Fruit fly (Drosophila melanogaster): ENCODE data around the gene Cdc23.

Gene Cdc23

DNA sequence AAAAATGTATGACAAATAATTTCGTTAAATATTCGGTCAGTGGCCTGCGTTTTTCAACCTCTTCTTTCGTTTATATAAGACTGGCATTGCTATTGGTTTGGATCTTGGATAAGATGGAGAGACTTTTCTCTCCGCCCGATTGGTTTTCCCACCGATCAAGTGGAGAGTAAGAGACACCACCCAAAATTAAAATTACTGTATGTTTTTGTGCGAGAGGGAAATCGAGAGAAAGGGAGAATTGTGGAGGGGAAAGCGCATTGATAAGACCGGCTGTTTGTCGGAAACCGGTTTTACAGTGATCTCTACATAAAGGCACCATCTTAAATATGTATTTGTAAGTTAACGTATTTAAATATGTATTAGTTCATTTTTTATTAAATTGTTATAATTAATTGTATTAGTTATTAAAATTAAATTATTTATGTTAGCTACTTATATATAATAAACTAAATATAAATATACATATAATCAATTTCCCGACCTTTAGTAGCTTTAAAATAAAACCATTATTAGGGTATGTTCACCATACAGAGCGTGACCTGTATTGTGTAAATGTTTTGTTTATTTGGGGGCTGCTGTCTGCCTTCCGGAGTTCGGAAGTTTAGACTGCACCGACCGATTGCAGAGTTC is 35.4 kb downstream of the Cdc23 start, which contains the start of gene CG34007:
Gene CG34007, plus strand, starts transcription at position 608 of the 630 bp plus-strand sequence.
- TF ChIP-seq Hr83 (GFP tag; optimal IDR thresholded peaks at IDR 0.05; ENCODE audit: poor library complexity, severe bottlenecking) (no peak), Hr78 (GFP tag; optimal IDR thresholded peaks at IDR 0.05) (no peak), CG32264 (GFP tag; optimal IDR thresholded peaks at IDR 0.05) (no peak), h (GFP tag; optimal IDR thresholded peaks at IDR 0.05) (no peak), Rel (GFP tag; optimal IDR thresholded peaks at IDR 0.05) (no peak), Rel (tag; optimal IDR thresholded peaks at IDR 0.05) (peak; percentile 5), usp (GFP tag; optimal IDR thresholded peaks at IDR 0.05) (no peak), CG9705 (GFP tag; optimal IDR thresholded peaks at IDR 0.05) (no peak), dsf (GFP tag; optimal IDR thresholded peaks at IDR 0.05; ENCODE audit: borderline replicate concordance) (no peak), rgr (GFP tag; optimal IDR thresholded peaks at IDR 0.05) (peak; percentile 10), Vsx2 (GFP tag; optimal IDR thresholded peaks at IDR 0.05; ENCODE audit: partially characterized antibody) (no peak), OdsH (GFP tag; optimal IDR thresholded peaks at IDR 0.05) (peak; percentile 40), CrebA (GFP tag; optimal IDR thresholded peaks at IDR 0.05; ENCODE audit: borderline replicate concordance) (no peak), brk (GFP tag; optimal IDR thresholded peaks at IDR 0.05) (no peak), N (GFP tag; optimal IDR thresholded peaks at IDR 0.05) (no peak), ey (GFP tag; optimal IDR thresholded peaks at IDR 0.05) (no peak), Abd-B (GFP tag; optimal IDR thresholded peaks at IDR 0.05) (no peak), woc (GFP tag; optimal IDR thresholded peaks at IDR 0.05) (no peak), foxo (GFP tag; optimal IDR thresholded peaks at IDR 0.05) (peak in 1 of 2 experiments; percentile 45), br (GFP tag; optimal IDR thresholded peaks at IDR 0.05) (no peak), Sp1 (GFP tag; optimal IDR thresholded peaks at IDR 0.05) (peak; percentile 88), sage (GFP tag; optimal IDR thresholded peaks at IDR 0.05) (no peak), HLH106 (tag; optimal IDR thresholded peaks at IDR 0.05) (peak; percentile 73), Hnf4 (GFP tag; optimal IDR thresholded peaks at IDR 0.05) (no peak), fru (GFP tag; optimal IDR thresholded peaks at IDR 0.05) (peak; percentile 0), lola (GFP tag; optimal IDR thresholded peaks at IDR 0.05) (no peak), Mio (GFP tag; optimal IDR thresholded peaks at IDR 0.05) (no peak), jim (GFP tag; optimal IDR thresholded peaks at IDR 0.05) (no peak), sv (GFP tag; optimal IDR thresholded peaks at IDR 0.05) (no peak), Dif (GFP tag; optimal IDR thresholded peaks at IDR 0.05; ENCODE audit: partially characterized antibody) (no peak), dmrt93B (GFP tag; optimal IDR thresholded peaks at IDR 0.05) (peak; percentile 50), Myc (optimal IDR thresholded peaks at IDR 0.05) (no peak), psq (GFP tag; optimal IDR thresholded peaks at IDR 0.05) (peak; percentile 48), GATAd (GFP tag; optimal IDR thresholded peaks at IDR 0.05) (no peak), dl (GFP tag; optimal IDR thresholded peaks at IDR 0.05; ENCODE audit: insufficient read depth in 1 of 2, partially characterized antibody in 2 of 2) (no peak), Dfd (GFP tag; optimal IDR thresholded peaks at IDR 0.05) (no peak), Jra (GFP tag; optimal IDR thresholded peaks at IDR 0.05) (no peak), pan (optimal IDR thresholded peaks at IDR 0.05) (no peak), tai (GFP tag; optimal IDR thresholded peaks at IDR 0.05) (no peak)
